Worm (Caenorhabditis elegans): Measurements from ENCODE around the gene C25D7.10.

- TF ChIP-seq hnd-1 (tag; optimal IDR thresholded peaks at IDR 0.05) (no peak), ets-7 (tag; optimal IDR thresholded peaks at IDR 0.05) (no peak), ama-1 (optimal IDR thresholded peaks at IDR 0.05) (no peak), scrt-1 (GFP tag; IDR thresholded peaks at IDR 0.05) (no peak), sea-1 (GFP tag; conservative IDR thresholded peaks at IDR 0.05) (no peak), F13C5.2 (tag; optimal IDR thresholded peaks at IDR 0.05) (no peak), tra-4 (tag; optimal IDR thresholded peaks at IDR 0.05) (no peak), flt-1 (GFP tag; IDR thresholded peaks at IDR 0.05) (no peak)
Measured at ce11 chrV:15052368-15052767, 14.9 kb upstream of the C25D7.10 start, which contains the start of the genes fbxa-82 and C25D7.5.

All from whole organism, early embryonic.